Fruit fly (Drosophila melanogaster) whole organism, prepupa: ENCODE results near the gene rdx.

Experiments
- CG11294 ChIP-seq: fragments of 200-800 bp; sonication (Bioruptor generic); IDR thresholded peaks from 2 replicates; pipeline ENCODE4 v1.3.6; 2022; ENCODE audit warnings: missing biosample characterization, missing genetic modification characterization
- Ets21C ChIP-seq: fragments of 200-800 bp; sonication (Bioruptor generic); optimal IDR thresholded peaks from 3 replicates; lab custom pipeline; 2016; ENCODE audit warnings: missing biosample characterization, missing genetic modification characterization
- Hr39 ChIP-seq: fragments of 200-800 bp; sonication (Bioruptor generic); optimal IDR thresholded peaks from 2 replicates; lab custom pipeline; 2016; ENCODE audit warnings: missing biosample characterization, missing genetic modification characterization
- Lpt ChIP-seq: fragments of 200-800 bp; sonication (Bioruptor generic); optimal IDR thresholded peaks from 3 replicates; lab custom pipeline; 2016; ENCODE audit warnings: missing biosample characterization, missing genetic modification characterization
- dac ChIP-seq: fragments of 200-800 bp; sonication (Bioruptor generic); optimal IDR thresholded peaks from 2 replicates; lab custom pipeline; 2017; ENCODE audit warnings: missing biosample characterization, mild to moderate bottlenecking, missing genetic modification characterization
- fd85E ChIP-seq: fragments of 200-800 bp; sonication (Bioruptor generic); optimal IDR thresholded peaks from 3 replicates; lab custom pipeline; 2016; ENCODE audit warnings: missing biosample characterization, missing genetic modification characterization

DNA sequence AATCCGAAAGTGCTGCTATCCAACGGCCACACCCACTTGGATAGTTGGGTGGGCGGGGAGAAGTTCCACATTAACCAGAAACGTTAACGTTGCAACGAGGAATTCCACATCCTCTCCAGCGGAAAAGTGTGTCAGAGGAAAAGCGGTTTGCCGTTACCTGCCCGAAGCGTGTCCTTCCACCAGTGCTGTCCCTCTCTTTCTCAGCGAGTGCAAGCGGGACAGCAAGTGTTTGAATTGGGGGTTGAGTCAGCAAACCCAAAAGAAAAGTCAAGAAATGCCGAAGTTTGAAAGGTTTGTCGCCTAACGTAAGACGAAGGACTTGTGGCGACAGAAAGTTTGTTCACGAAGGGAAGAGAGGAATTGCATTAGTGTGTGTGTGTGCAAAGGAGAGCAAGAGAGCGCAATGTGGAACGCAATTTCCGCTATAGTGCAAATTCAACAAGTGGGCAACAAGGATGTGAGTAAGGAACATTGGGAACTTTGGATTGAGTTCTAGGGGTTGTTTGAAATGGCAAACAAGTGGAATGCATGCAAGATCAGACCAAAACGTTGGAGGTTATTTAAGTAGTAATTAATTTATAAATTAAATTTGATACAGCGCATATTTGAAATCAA, 18.8 kb upstream of the rdx start:
- TF ChIP-seq Ets21C (GFP tag; lab: Kevin White, UChicago) (no peak), CG11294 (GFP tag; lab: Robert Waterston, UW) (no peak), fd85E (GFP tag; lab: Kevin White, UChicago) (no peak), Hr39 (GFP tag; lab: Kevin White, UChicago) (no peak), dac (GFP tag; lab: Kevin White, UChicago) (no peak), Lpt (GFP tag; lab: Kevin White, UChicago) (no peak)
